Worm (Caenorhabditis elegans): ENCODE results near the gene F20E11.7.

ce11 chrV:17430903-17431302 lies 33.5 kb upstream of the F20E11.7 start, which contains the start of gene srbc-27:
- TF ChIP-seq lsy-27 (tag; optimal IDR thresholded peaks at IDR 0.05; ENCODE audit: borderline replicate concordance, insufficient read depth) (no peak), nfya-1 (tag; optimal IDR thresholded peaks at IDR 0.05; ENCODE audit: borderline replicate concordance, insufficient read depth) (no peak), F49E8.2 (tag; optimal IDR thresholded peaks at IDR 0.05; ENCODE audit: insufficient read depth) (no peak), tbp1 (GFP tag; optimal IDR thresholded peaks at IDR 0.05) (no peak), nhr-27 (tag; optimal IDR thresholded peaks at IDR 0.05) (no peak), nhr-179 (tag; optimal IDR thresholded peaks at IDR 0.05) (no peak), F39B2.1 (GFP tag; IDR thresholded peaks at IDR 0.05) (no peak), Y79H2A.3 (GFP tag; conservative IDR thresholded peaks at IDR 0.05) (no peak), madf-3 (GFP tag; IDR thresholded peaks at IDR 0.05) (no peak)

Data from whole organism, young adult.